Fruit fly (Drosophila melanogaster) whole organism, wandering third instar larva: ENCODE results near the gene Toll-9.

Experiments
- Abd-B ChIP-seq: fragments of >200 bp; optimal IDR thresholded peaks from 2 replicates; lab custom pipeline; 2017; ENCODE audit warnings: missing biosample characterization, missing genetic modification characterization
- CG32264 ChIP-seq: fragments of 200-800 bp; sonication (Bioruptor generic); optimal IDR thresholded peaks from 2 replicates; lab custom pipeline; 2016; ENCODE audit warnings: missing biosample characterization, missing genetic modification characterization
- CG9705 ChIP-seq: fragments of 200-800 bp; sonication (Bioruptor generic); optimal IDR thresholded peaks from 2 replicates; lab custom pipeline; 2018; ENCODE audit warnings: missing biosample characterization, mild to moderate bottlenecking, missing genetic modification characterization
- CrebA ChIP-seq: fragments of 200-800 bp; sonication (Bioruptor generic); optimal IDR thresholded peaks from 2 replicates; lab custom pipeline; 2016; ENCODE audit warnings: missing biosample characterization, mild to moderate bottlenecking, missing genetic modification characterization, borderline replicate concordance
- Dfd ChIP-seq: fragments of >200 bp; optimal IDR thresholded peaks from 2 replicates; lab custom pipeline; 2017; ENCODE audit warnings: missing biosample characterization, missing genetic modification characterization
- Dif ChIP-seq: fragments of 200-275, 200-300 bp; sonication (Bioruptor generic); optimal IDR thresholded peaks from 2 replicates; lab custom pipeline; 2018; ENCODE audit warnings: missing biosample characterization, missing genetic modification characterization; ENCODE audit not compliant: partially characterized antibody
- GATAd ChIP-seq: sonication (Bioruptor generic); optimal IDR thresholded peaks from 2 replicates; lab custom pipeline; 2016; ENCODE audit warnings: missing biosample characterization, missing genetic modification characterization
- HLH106 ChIP-seq: fragments of 200-800 bp; optimal IDR thresholded peaks from 3 replicates; lab custom pipeline; 2019; ENCODE audit warnings: missing biosample characterization, mild to moderate bottlenecking, missing genetic modification characterization, moderate library complexity
- Hnf4 ChIP-seq: fragments of 200-800 bp; sonication (Bioruptor generic); optimal IDR thresholded peaks from 2 replicates; lab custom pipeline; 2016; ENCODE audit warnings: missing biosample characterization, mild to moderate bottlenecking, missing genetic modification characterization
- Hr78 ChIP-seq: fragments of >200 bp; optimal IDR thresholded peaks from 2 replicates; lab custom pipeline; 2017; ENCODE audit warnings: missing biosample characterization, missing genetic modification characterization
- Hr83 ChIP-seq: fragments of 200-300 bp; sonication (Bioruptor generic); optimal IDR thresholded peaks from 2 replicates; lab custom pipeline; 2016; ENCODE audit warnings: missing biosample characterization, mild to moderate bottlenecking, missing genetic modification characterization, moderate library complexity; ENCODE audit not compliant: poor library complexity, severe bottlenecking
- Jra ChIP-seq: sonication (Bioruptor generic); optimal IDR thresholded peaks from 2 replicates; lab custom pipeline; 2016; ENCODE audit warnings: missing biosample characterization, missing genetic modification characterization
- Mio ChIP-seq: sonication (Bioruptor generic); optimal IDR thresholded peaks from 2 replicates; lab custom pipeline; 2016; ENCODE audit warnings: missing biosample characterization, missing genetic modification characterization
- Myc ChIP-seq: fragments of >200 bp; optimal IDR thresholded peaks from 2 replicates; lab custom pipeline; 2017
- N ChIP-seq: fragments of >200 bp; optimal IDR thresholded peaks from 2 replicates; lab custom pipeline; 2018; ENCODE audit warnings: missing biosample characterization, missing external identifiers, missing genetic modification characterization
- OdsH ChIP-seq: fragments of 200-800 bp; sonication (Bioruptor generic); optimal IDR thresholded peaks from 2 replicates; lab custom pipeline; 2016; ENCODE audit warnings: missing biosample characterization, mild to moderate bottlenecking, missing genetic modification characterization
- Rel ChIP-seq, 2 experiments: fragments of 200-800 bp; sonication (Bioruptor generic) in 1 of 2; optimal IDR thresholded peaks; 2 replicates in 1 of 2; 3 replicates in 1 of 2; lab custom pipeline; 2016 to 2019; ENCODE audit warnings: mild to moderate bottlenecking in 2 of 2, missing biosample characterization in 2 of 2, missing genetic modification characterization in 2 of 2, moderate library complexity in 1 of 2
- Sp1 ChIP-seq: fragments of 200-800 bp; sonication (Bioruptor generic); optimal IDR thresholded peaks from 3 replicates; lab custom pipeline; 2019; ENCODE audit warnings: missing biosample characterization, mild to moderate bottlenecking, missing genetic modification characterization, moderate library complexity
- Vsx2 ChIP-seq: fragments of 200-300, 225-300 bp; sonication (Bioruptor generic); optimal IDR thresholded peaks from 2 replicates; lab custom pipeline; 2018; ENCODE audit warnings: missing biosample characterization, missing genetic modification characterization; ENCODE audit not compliant: partially characterized antibody
- br ChIP-seq: fragments of 200-800 bp; sonication (Bioruptor generic); optimal IDR thresholded peaks from 2 replicates; lab custom pipeline; 2016; ENCODE audit warnings: missing biosample characterization, missing genetic modification characterization
- brk ChIP-seq: fragments of 200-800 bp; sonication (Bioruptor generic); optimal IDR thresholded peaks from 2 replicates; lab custom pipeline; 2016; ENCODE audit warnings: missing biosample characterization, mild to moderate bottlenecking, missing genetic modification characterization
- dl ChIP-seq, 2 experiments: fragments of 175-275, 200-275 bp in 1 of 2; fragments of 200-275 bp in 1 of 2; sonication (Bioruptor generic); optimal IDR thresholded peaks; lab custom pipeline; 2018; ENCODE audit warnings: mild to moderate bottlenecking in 2 of 2, missing biosample characterization in 2 of 2, missing genetic modification characterization in 2 of 2, moderate library complexity in 2 of 2; ENCODE audit not compliant: partially characterized antibody in 2 of 2, insufficient read depth in 1 of 2
- dmrt93B ChIP-seq: fragments of 200-800 bp; sonication (Bioruptor generic); optimal IDR thresholded peaks from 2 replicates; lab custom pipeline; 2018; ENCODE audit warnings: missing biosample characterization, mild to moderate bottlenecking, missing genetic modification characterization
- dsf ChIP-seq: sonication (Bioruptor generic); optimal IDR thresholded peaks from 2 replicates; lab custom pipeline; 2016; ENCODE audit warnings: missing biosample characterization, missing genetic modification characterization, borderline replicate concordance
- ey ChIP-seq: fragments of 200-800 bp; sonication (Bioruptor generic); optimal IDR thresholded peaks from 2 replicates; lab custom pipeline; 2016; ENCODE audit warnings: missing biosample characterization, missing genetic modification characterization
- foxo ChIP-seq, 2 experiments: fragments of 200-800 bp; sonication (Bioruptor generic); optimal IDR thresholded peaks; 2 replicates in 1 of 2; 3 replicates in 1 of 2; lab custom pipeline; 2016 to 2017; ENCODE audit warnings: missing biosample characterization in 2 of 2, missing genetic modification characterization in 2 of 2
- fru ChIP-seq: fragments of 200-800 bp; sonication (Bioruptor generic); optimal IDR thresholded peaks from 3 replicates; lab custom pipeline; 2016; ENCODE audit warnings: missing biosample characterization, mild to moderate bottlenecking, missing genetic modification characterization
- h ChIP-seq: fragments of 200-800 bp; sonication (Bioruptor generic); optimal IDR thresholded peaks from 3 replicates; lab custom pipeline; 2016; ENCODE audit warnings: missing biosample characterization, mild to moderate bottlenecking, missing genetic modification characterization
- jim ChIP-seq: fragments of 175-275, 200-325 bp; sonication (Bioruptor generic); optimal IDR thresholded peaks from 2 replicates; lab custom pipeline; 2016; ENCODE audit warnings: missing biosample characterization, mild to moderate bottlenecking, missing genetic modification characterization
- lola ChIP-seq: fragments of >200 bp; optimal IDR thresholded peaks from 2 replicates; lab custom pipeline; 2017; ENCODE audit warnings: missing biosample characterization, missing genetic modification characterization
- pan ChIP-seq: fragments of >200 bp; optimal IDR thresholded peaks from 2 replicates; lab custom pipeline; 2017
- psq ChIP-seq: fragments of 200-800 bp; sonication (Bioruptor generic); optimal IDR thresholded peaks from 3 replicates; lab custom pipeline; 2017; ENCODE audit warnings: missing biosample characterization, mild to moderate bottlenecking, missing genetic modification characterization, moderate library complexity
- rgr ChIP-seq: fragments of 200-800 bp; sonication (Bioruptor generic); optimal IDR thresholded peaks from 3 replicates; lab custom pipeline; 2016; ENCODE audit warnings: missing biosample characterization, mild to moderate bottlenecking, missing genetic modification characterization
- sage ChIP-seq: fragments of 200-800 bp; sonication (Bioruptor generic); optimal IDR thresholded peaks from 2 replicates; lab custom pipeline; 2016; ENCODE audit warnings: missing biosample characterization, mild to moderate bottlenecking, missing genetic modification characterization
- sv ChIP-seq: fragments of 200-800 bp; sonication (Bioruptor generic); optimal IDR thresholded peaks from 3 replicates; lab custom pipeline; 2016; ENCODE audit warnings: missing biosample characterization, missing genetic modification characterization
- tai ChIP-seq: sonication (Bioruptor generic); optimal IDR thresholded peaks from 2 replicates; lab custom pipeline; 2016; ENCODE audit warnings: missing biosample characterization, missing genetic modification characterization
- usp ChIP-seq: fragments of >200 bp; optimal IDR thresholded peaks from 2 replicates; lab custom pipeline; 2017; ENCODE audit warnings: missing biosample characterization, missing genetic modification characterization
- woc ChIP-seq: sonication (Bioruptor generic); optimal IDR thresholded peaks from 2 replicates; lab custom pipeline; 2016; ENCODE audit warnings: missing biosample characterization, mild to moderate bottlenecking, missing genetic modification characterization

The Toll-9 gene

dm6 chr3L:20399550-20400109 lies 33.1 kb upstream of the Toll-9 start (continued):
- TF ChIP-seq CrebA = no peak

- peak; percentile 82 for TF ChIP-seq sv (GFP tag; lab: Kevin White, UChicago)
- peak; percentile 69 for TF ChIP-seq br (GFP tag; lab: Kevin White, UChicago)
- peak; percentile 14 for TF ChIP-seq Dif (GFP tag; lab: Kevin White, UChicago)
- TF ChIP-seq jim (GFP tag; lab: Kevin White, UChicago) = no peak
- TF ChIP-seq dmrt93B = peak; percentile 21
- no peak for TF ChIP-seq Myc (lab: Kevin White, UChicago)
- peak; percentile 75 for TF ChIP-seq rgr (GFP tag; lab: Kevin White, UChicago)
- peak in 1 of 2 experiments; percentile 79 for TF ChIP-seq foxo (GFP tag; optimal IDR thresholded peaks at IDR 0.05; lab: Kevin White, UChicago)
- TF ChIP-seq pan (lab: Kevin White, UChicago) = no peak
- TF ChIP-seq lola (GFP tag; lab: Kevin White, UChicago) = no peak
- TF ChIP-seq usp (GFP tag; lab: Kevin White, UChicago) = no peak
- TF ChIP-seq tai = no peak
- peak; percentile 6 for TF ChIP-seq CG9705 (GFP tag; lab: Kevin White, UChicago)
- no peak for TF ChIP-seq CrebA
- no peak for TF ChIP-seq Hr83 (GFP tag; lab: Kevin White, UChicago)
- TF ChIP-seq ey (GFP tag; lab: Kevin White, UChicago) = peak; percentile 72
- TF ChIP-seq woc (GFP tag; lab: Kevin White, UChicago) = peak; percentile 55
- peak; percentile 60 for TF ChIP-seq Sp1
- TF ChIP-seq Rel (GFP tag; optimal IDR thresholded peaks at IDR 0.05; lab: Kevin White, UChicago) = no peak
- TF ChIP-seq Rel (tag; optimal IDR thresholded peaks at IDR 0.05; lab: Kevin White, UChicago) = no peak
- TF ChIP-seq OdsH (GFP tag; lab: Kevin White, UChicago) = peak; percentile 66
- TF ChIP-seq Vsx2 = no peak
- TF ChIP-seq dl (GFP tag; optimal IDR thresholded peaks at IDR 0.05; lab: Kevin White, UChicago; ENCODE audit: insufficient read depth in 1 of 2, partially characterized antibody in 2 of 2) = no peak
- no peak for TF ChIP-seq Mio (GFP tag; lab: Kevin White, UChicago)
- no peak for TF ChIP-seq CG32264
- no peak for TF ChIP-seq GATAd
- no peak for TF ChIP-seq Abd-B (GFP tag; lab: Kevin White, UChicago)
- TF ChIP-seq h (GFP tag; lab: Kevin White, UChicago) = peak; percentile 76
- TF ChIP-seq dsf (GFP tag; lab: Kevin White, UChicago) = no peak
- peak; percentile 25 for TF ChIP-seq Hnf4 (GFP tag; lab: Kevin White, UChicago)
- TF ChIP-seq N = no peak
- TF ChIP-seq Hr78 (GFP tag; lab: Kevin White, UChicago) = no peak
- TF ChIP-seq Dfd = no peak
- TF ChIP-seq sage = peak; percentile 19
- peak; percentile 59 for TF ChIP-seq psq (GFP tag; lab: Kevin White, UChicago)
- TF ChIP-seq Jra (GFP tag; lab: Kevin White, UChicago) = peak; percentile 17
- peak; percentile 69 for TF ChIP-seq fru (GFP tag; lab: Kevin White, UChicago)
- TF ChIP-seq HLH106 = peak; percentile 59
- TF ChIP-seq brk (GFP tag; lab: Kevin White, UChicago) = peak; percentile 64
Observed at dm6 chr3L:20398243-20399222, 32.0 kb upstream of the Toll-9 start.
